Fruit fly (Drosophila melanogaster) S2 (cell line): ENCODE data around the gene Pgls.

ENCODE experiments used
- CG8478 ChIP-seq: fragments of >200 bp; optimal IDR thresholded peaks from 2 replicates; lab custom pipeline; 2018
- CTCF ChIP-seq, 2 experiments: fragments of >200 bp; optimal IDR thresholded peaks; 2 replicates each; lab custom pipeline; 2018

- TF ChIP-seq CTCF (optimal IDR thresholded peaks at IDR 0.05; lab: Kevin White, UChicago) (no peak), CG8478 (lab: Kevin White, UChicago) (no peak)
Observed at dm6 chrX:10847447-10847846, 209 bp downstream of the Pgls start.
